Fruit fly (Drosophila melanogaster) whole organism, embryonic: Measurements from ENCODE around the gene Spps.

Source experiments
- BEAF-32 ChIP-seq: fragments of 200-800 bp; sonication (Bioruptor generic); optimal IDR thresholded peaks from 3 replicates; lab custom pipeline; 2017; ENCODE audit warnings: missing biosample characterization, missing genetic modification characterization, mild to moderate bottlenecking, moderate library complexity, missing genetic modification reagents
- CG10209 ChIP-seq: fragments of 200-800 bp; sonication (Bioruptor generic); optimal IDR thresholded peaks from 3 replicates; lab custom pipeline; 2017; ENCODE audit warnings: missing biosample characterization, mild to moderate bottlenecking, missing genetic modification characterization, missing genetic modification reagents
- CG10321 ChIP-seq: fragments of 200-800 bp; sonication (Bioruptor generic); IDR thresholded peaks from 2 replicates; pipeline ENCODE4 v1.3.6; 2022; ENCODE audit warnings: missing biosample characterization, missing genetic modification characterization
- CG10431 ChIP-seq: fragments of 200-800 bp; sonication (Bioruptor generic); optimal IDR thresholded peaks from 3 replicates; lab custom pipeline; 2018; ENCODE audit warnings: missing biosample characterization, mild to moderate bottlenecking, missing genetic modification characterization
- CG10543 ChIP-seq: fragments of 200-800 bp; sonication (Bioruptor generic); optimal IDR thresholded peaks from 3 replicates; lab custom pipeline; 2017; ENCODE audit warnings: missing biosample characterization, mild to moderate bottlenecking, missing genetic modification characterization, moderate library complexity
- CG11560 ChIP-seq: fragments of 200-800 bp; sonication (Bioruptor generic); IDR thresholded peaks from 3 replicates; pipeline ENCODE4 v1.3.6; 2022; ENCODE audit warnings: missing biosample characterization, missing genetic modification characterization
- CG13775 ChIP-seq: fragments of 200-800 bp; sonication (Bioruptor generic); optimal IDR thresholded peaks from 3 replicates; lab custom pipeline; 2017; ENCODE audit warnings: missing biosample characterization, mild to moderate bottlenecking, missing genetic modification characterization
- CG17328 ChIP-seq: fragments of 200-800 bp; sonication (Bioruptor generic); IDR thresholded peaks from 2 replicates; pipeline ENCODE4 v1.3.6; 2022; ENCODE audit warnings: missing biosample characterization, missing genetic modification characterization
- CG17385 ChIP-seq: fragments of 200-800 bp; sonication (Bioruptor generic); optimal IDR thresholded peaks from 3 replicates; lab custom pipeline; 2018; ENCODE audit warnings: missing biosample characterization, mild to moderate bottlenecking, missing genetic modification characterization
- CG1832 ChIP-seq: fragments of 200-800 bp; sonication (Bioruptor generic); optimal IDR thresholded peaks from 2 replicates; lab custom pipeline; 2017; ENCODE audit warnings: missing biosample characterization, mild to moderate bottlenecking, missing genetic modification characterization, inconsistent platforms
- CG2129 ChIP-seq: fragments of 200-800 bp; sonication (Bioruptor generic); IDR thresholded peaks from 2 replicates; pipeline ENCODE4 v1.3.6; 2022; ENCODE audit warnings: missing biosample characterization, missing genetic modification characterization; ENCODE audit not compliant: partially characterized antibody
- CG4328 ChIP-seq: fragments of 200-800 bp; sonication (Bioruptor generic); optimal IDR thresholded peaks from 3 replicates; lab custom pipeline; 2017; ENCODE audit warnings: missing biosample characterization, missing genetic modification reagents, missing genetic modification characterization
- CG4424 ChIP-seq: fragments of 200-800 bp; sonication (Bioruptor generic); optimal IDR thresholded peaks from 3 replicates; lab custom pipeline; 2016; ENCODE audit warnings: missing biosample characterization, missing genetic modification characterization
- CG4707 ChIP-seq: fragments of 200-800 bp; sonication (Bioruptor generic); optimal IDR thresholded peaks from 2 replicates; lab custom pipeline; 2018; ENCODE audit warnings: missing biosample characterization, mild to moderate bottlenecking, missing genetic modification characterization, moderate library complexity
- CG4854 ChIP-seq: fragments of 200-800 bp; sonication (Bioruptor generic); optimal IDR thresholded peaks from 2 replicates; lab custom pipeline; 2016; ENCODE audit warnings: missing biosample characterization, missing genetic modification characterization, inconsistent platforms
- CG6765 ChIP-seq: fragments of 200-800 bp; sonication (Bioruptor generic); optimal IDR thresholded peaks from 3 replicates; lab custom pipeline; 2017; ENCODE audit warnings: missing biosample characterization, mild to moderate bottlenecking, missing genetic modification characterization
- CG7786 ChIP-seq: fragments of 200-800 bp; sonication (Bioruptor generic); optimal IDR thresholded peaks from 2 replicates; lab custom pipeline; 2016; ENCODE audit warnings: missing biosample characterization, missing genetic modification characterization
- CG7839 ChIP-seq: fragments of 200-800 bp; sonication (Bioruptor generic); optimal IDR thresholded peaks from 3 replicates; lab custom pipeline; 2018; ENCODE audit warnings: missing biosample characterization, mild to moderate bottlenecking, missing genetic modification characterization, moderate library complexity
- CG7987 ChIP-seq: fragments of 200-800 bp; sonication (Bioruptor generic); optimal IDR thresholded peaks from 2 replicates; lab custom pipeline; 2018; ENCODE audit warnings: missing biosample characterization, mild to moderate bottlenecking, missing genetic modification characterization, moderate library complexity
- CG8359 ChIP-seq: fragments of 200-800 bp; sonication (Bioruptor generic); optimal IDR thresholded peaks from 2 replicates; lab custom pipeline; 2017; ENCODE audit warnings: missing biosample characterization, mild to moderate bottlenecking, missing genetic modification characterization, borderline replicate concordance
- D19B ChIP-seq: fragments of 200-800 bp; sonication (Bioruptor generic); optimal IDR thresholded peaks from 2 replicates; lab custom pipeline; 2017; ENCODE audit warnings: missing biosample characterization, mild to moderate bottlenecking, missing genetic modification characterization
- Dad ChIP-seq: fragments of 200-800 bp; sonication (Bioruptor generic); optimal IDR thresholded peaks from 3 replicates; lab custom pipeline; 2016; ENCODE audit warnings: missing biosample characterization, missing genetic modification characterization
- ERR ChIP-seq: fragments of 200-800 bp; sonication (Bioruptor generic); optimal IDR thresholded peaks from 2 replicates; lab custom pipeline; 2016; ENCODE audit warnings: missing biosample characterization, missing genetic modification characterization
- Ets65A ChIP-seq: fragments of 200-800 bp; sonication (Bioruptor generic); peaks from one replicate; lab custom pipeline; 2016; ENCODE audit warnings: missing biosample characterization, missing genetic modification characterization
- Hr78 ChIP-seq, 2 experiments: fragments of 200-800 bp in 1 of 2; fragments of >200 bp in 1 of 2; sonication (Bioruptor generic) in 1 of 2; optimal IDR thresholded peaks; 2 replicates each; lab custom pipeline; 2017 to 2019; ENCODE audit warnings: missing biosample characterization in 2 of 2, missing genetic modification characterization in 2 of 2, mild to moderate bottlenecking in 1 of 2, moderate library complexity in 1 of 2
- Neu2 ChIP-seq: fragments of 200-800 bp; sonication (Bioruptor generic); optimal IDR thresholded peaks from 3 replicates; lab custom pipeline; 2016; ENCODE audit warnings: missing biosample characterization, missing genetic modification characterization, borderline replicate concordance
- Nf-YA ChIP-seq: fragments of 200-800 bp; sonication (Bioruptor generic); IDR thresholded peaks from 2 replicates; pipeline ENCODE4 v1.3.6; 2022; ENCODE audit warnings: missing biosample characterization, missing genetic modification characterization
- Nf-YB ChIP-seq: fragments of 200-800 bp; sonication (Bioruptor generic); optimal IDR thresholded peaks from 3 replicates; lab custom pipeline; 2019; ENCODE audit warnings: missing biosample characterization, mild to moderate bottlenecking, missing genetic modification characterization, moderate library complexity
- Oli ChIP-seq: fragments of 200-800 bp; sonication (Bioruptor generic); optimal IDR thresholded peaks from 2 replicates; lab custom pipeline; 2018; ENCODE audit warnings: missing biosample characterization, mild to moderate bottlenecking, missing genetic modification characterization, moderate library complexity
- Stat92E ChIP-seq, 3 experiments: fragments of >200 bp in 2 of 3; fragments of 200-800 bp in 1 of 3; sonication (Bioruptor generic) in 1 of 3; optimal IDR thresholded peaks; 2 replicates each; lab custom pipeline; 2017 to 2019; ENCODE audit warnings: missing biosample characterization in 3 of 3, missing genetic modification characterization in 3 of 3, mild to moderate bottlenecking in 1 of 3, moderate library complexity in 1 of 3
- Usf ChIP-seq: fragments of 200-800 bp; sonication (Bioruptor generic); optimal IDR thresholded peaks from 2 replicates; lab custom pipeline; 2017; ENCODE audit warnings: missing genotype, missing biosample characterization, missing genetic modification characterization
- cas ChIP-seq: fragments of 200-800 bp; sonication (Bioruptor generic); IDR thresholded peaks from 2 replicates; pipeline ENCODE4 v1.3.6; 2022; ENCODE audit warnings: missing biosample characterization, missing genetic modification characterization
- esg ChIP-seq: fragments of 200-800 bp; sonication (Bioruptor generic); conservative IDR thresholded peaks from 2 replicates; pipeline ENCODE4 v1.3.6; 2022; ENCODE audit warnings: missing biosample characterization, missing genetic modification characterization
- hb ChIP-seq: fragments of 200-800 bp; sonication (Bioruptor generic); IDR thresholded peaks from 3 replicates; pipeline ENCODE4 v1.3.6; 2022; ENCODE audit warnings: missing biosample characterization, missing genetic modification characterization; ENCODE audit not compliant: partially characterized antibody
- hbn ChIP-seq: fragments of 200-800 bp; sonication (Bioruptor generic); IDR thresholded peaks from 2 replicates; pipeline ENCODE4 v1.3.6; 2022; ENCODE audit warnings: missing biosample characterization, missing genetic modification characterization; ENCODE audit not compliant: partially characterized antibody
- her ChIP-seq: fragments of 200-800 bp; sonication (Bioruptor generic); optimal IDR thresholded peaks from 2 replicates; lab custom pipeline; 2016; ENCODE audit warnings: missing biosample characterization, missing genetic modification characterization
- lilli ChIP-seq: fragments of 200-800 bp; sonication (Bioruptor generic); optimal IDR thresholded peaks from 3 replicates; lab custom pipeline; 2016; ENCODE audit warnings: missing biosample characterization, missing genetic modification characterization
- odd ChIP-seq: fragments of 200-800 bp; sonication (Bioruptor generic); optimal IDR thresholded peaks from 2 replicates; lab custom pipeline; 2017; ENCODE audit warnings: missing biosample characterization, mild to moderate bottlenecking, missing genetic modification characterization
- org-1 ChIP-seq: fragments of 200-800 bp; sonication (Bioruptor generic); optimal IDR thresholded peaks from 2 replicates; lab custom pipeline; 2017; ENCODE audit warnings: missing biosample characterization, missing genetic modification characterization
- sd ChIP-seq: fragments of 200-800 bp; sonication (Bioruptor generic); optimal IDR thresholded peaks from 3 replicates; lab custom pipeline; 2018; ENCODE audit warnings: missing biosample characterization, mild to moderate bottlenecking, missing genetic modification characterization, moderate library complexity
- sens-2 ChIP-seq: fragments of 200-800 bp; sonication (Bioruptor generic); IDR thresholded peaks from 2 replicates; pipeline ENCODE4 v1.3.6; 2022; ENCODE audit warnings: missing biosample characterization, missing genetic modification characterization
- seq ChIP-seq: fragments of 200-800 bp; sonication (Bioruptor generic); IDR thresholded peaks from 2 replicates; pipeline ENCODE4 v1.3.6; 2022; ENCODE audit warnings: missing biosample characterization, missing genetic modification characterization
- sima ChIP-seq: fragments of 200-800 bp; sonication (Bioruptor generic); optimal IDR thresholded peaks from 2 replicates; lab custom pipeline; 2016; ENCODE audit warnings: missing biosample characterization, missing genetic modification characterization
- stc ChIP-seq: fragments of 200-800 bp; sonication (Bioruptor generic); IDR thresholded peaks from 2 replicates; pipeline ENCODE4 v1.3.6; 2022; ENCODE audit warnings: missing biosample characterization, missing genetic modification characterization
- sug ChIP-seq: fragments of 200-800 bp; optimal IDR thresholded peaks from 2 replicates; lab custom pipeline; 2019; ENCODE audit warnings: missing biosample characterization, mild to moderate bottlenecking, missing genetic modification characterization, moderate library complexity
- usp ChIP-seq: fragments of >200 bp; optimal IDR thresholded peaks from 2 replicates; lab custom pipeline; 2017; ENCODE audit warnings: missing biosample characterization, missing genetic modification characterization
- zfh1 ChIP-seq: fragments of 200-800 bp; sonication (Bioruptor generic); IDR thresholded peaks from 3 replicates; pipeline ENCODE4 v1.3.6; 2022; ENCODE audit warnings: missing biosample characterization, missing genetic modification characterization
- zfh2 ChIP-seq: fragments of 200-800 bp; sonication (Bioruptor generic); optimal IDR thresholded peaks from 2 replicates; lab custom pipeline; 2016; ENCODE audit warnings: missing biosample characterization, missing genetic modification characterization

Gene Spps

dm6 chr3R:24259278-24260040 is 32.7 kb upstream of the Spps start (continued):
- peak; percentile 88 for TF ChIP-seq CG4424 (GFP tag; lab: Kevin White, UChicago)
- TF ChIP-seq CG6765 (GFP tag; lab: Kevin White, UChicago): peak; percentile 71
- peak; percentile 88 for TF ChIP-seq her
- peak; percentile 95 for TF ChIP-seq zfh1 (GFP tag; lab: Robert Waterston, UW)
- TF ChIP-seq CG17385 (GFP tag; lab: Kevin White, UChicago): peak; percentile 85
- TF ChIP-seq BEAF-32 (GFP tag; lab: Kevin White, UChicago): no peak
- peak; percentile 76 for TF ChIP-seq sens-2
- TF ChIP-seq Usf (GFP tag; lab: Kevin White, UChicago): peak; percentile 92
- peak; percentile 76 for TF ChIP-seq D19B (GFP tag; lab: Kevin White, UChicago)
- TF ChIP-seq esg: peak; percentile 82
- TF ChIP-seq seq (GFP tag; lab: Robert Waterston, UW): no peak; the same call in 1 of the 2 replicates
- no peak for TF ChIP-seq CG1832 (GFP tag; lab: Kevin White, UChicago)
- no peak for TF ChIP-seq usp
- TF ChIP-seq CG11560 (tag; lab: Robert Waterston, UW): peak; percentile 70
- peak; percentile 91 for TF ChIP-seq CG10209 (GFP tag; lab: Kevin White, UChicago)
- peak; percentile 92 for TF ChIP-seq CG17328 (GFP tag; lab: Robert Waterston, UW)
- TF ChIP-seq hbn (GFP tag; lab: Robert Waterston, UW): no peak
- TF ChIP-seq Nf-YA (GFP tag; lab: Robert Waterston, UW): peak; percentile 73
- TF ChIP-seq CG2129 (GFP tag; lab: Robert Waterston, UW): no peak
- peak; percentile 56 for TF ChIP-seq sd (tag; lab: Kevin White, UChicago)
- peak; percentile 87 for TF ChIP-seq CG13775
- TF ChIP-seq CG4854 (GFP tag; lab: Kevin White, UChicago): peak; percentile 71
- TF ChIP-seq CG10431 (GFP tag; lab: Kevin White, UChicago): no peak
- TF ChIP-seq hb (GFP tag; lab: Robert Waterston, UW): no peak
- peak; percentile 76 for TF ChIP-seq Neu2 (GFP tag; lab: Kevin White, UChicago)
- no peak for TF ChIP-seq CG4328 (GFP tag; lab: Kevin White, UChicago)
- no peak for TF ChIP-seq Ets65A (GFP tag; lab: Kevin White, UChicago)
- TF ChIP-seq Hr78 (GFP tag; optimal IDR thresholded peaks at IDR 0.05; lab: Kevin White, UChicago): peak in 1 of 2 experiments; percentile 73
- TF ChIP-seq cas (GFP tag; lab: Robert Waterston, UW): peak; percentile 44; the same call in 1 of the 2 replicates
- TF ChIP-seq odd: peak; percentile 84
- peak; percentile 94 for TF ChIP-seq CG7839 (tag; lab: Kevin White, UChicago)
- peak; percentile 67 for TF ChIP-seq sug (tag; lab: Kevin White, UChicago)
- TF ChIP-seq zfh2 (GFP tag; lab: Kevin White, UChicago): peak; percentile 95
- peak; percentile 87 for TF ChIP-seq Dad (GFP tag; lab: Kevin White, UChicago)
- TF ChIP-seq CG10543: peak; percentile 60
- TF ChIP-seq sima: peak; percentile 47
- peak; percentile 66 for TF ChIP-seq CG8359 (GFP tag; lab: Kevin White, UChicago)
- peak; percentile 95 for TF ChIP-seq lilli (GFP tag; lab: Kevin White, UChicago)
- peak; percentile 82 for TF ChIP-seq stc (GFP tag; lab: Robert Waterston, UW)
- peak; percentile 92 for TF ChIP-seq org-1 (GFP tag; lab: Kevin White, UChicago)
- TF ChIP-seq CG10321 (GFP tag; lab: Robert Waterston, UW): peak; percentile 53; the same call in 1 of the 2 replicates
- TF ChIP-seq CG7987 (GFP tag; lab: Kevin White, UChicago): peak; percentile 81
- TF ChIP-seq Nf-YB: peak; percentile 71
- TF ChIP-seq CG4707 (GFP tag; lab: Kevin White, UChicago): peak; percentile 83
- TF ChIP-seq ERR (GFP tag; lab: Kevin White, UChicago): peak; percentile 89
- no peak for TF ChIP-seq Stat92E (GFP tag; optimal IDR thresholded peaks at IDR 0.05; lab: Kevin White, UChicago)
- peak; percentile 95 for TF ChIP-seq CG7786 (GFP tag; lab: Kevin White, UChicago)
- TF ChIP-seq Oli: peak; percentile 91
